Worm (Caenorhabditis elegans): ENCODE measurements around the gene dmd-3.

The dmd-3 gene

DNA sequence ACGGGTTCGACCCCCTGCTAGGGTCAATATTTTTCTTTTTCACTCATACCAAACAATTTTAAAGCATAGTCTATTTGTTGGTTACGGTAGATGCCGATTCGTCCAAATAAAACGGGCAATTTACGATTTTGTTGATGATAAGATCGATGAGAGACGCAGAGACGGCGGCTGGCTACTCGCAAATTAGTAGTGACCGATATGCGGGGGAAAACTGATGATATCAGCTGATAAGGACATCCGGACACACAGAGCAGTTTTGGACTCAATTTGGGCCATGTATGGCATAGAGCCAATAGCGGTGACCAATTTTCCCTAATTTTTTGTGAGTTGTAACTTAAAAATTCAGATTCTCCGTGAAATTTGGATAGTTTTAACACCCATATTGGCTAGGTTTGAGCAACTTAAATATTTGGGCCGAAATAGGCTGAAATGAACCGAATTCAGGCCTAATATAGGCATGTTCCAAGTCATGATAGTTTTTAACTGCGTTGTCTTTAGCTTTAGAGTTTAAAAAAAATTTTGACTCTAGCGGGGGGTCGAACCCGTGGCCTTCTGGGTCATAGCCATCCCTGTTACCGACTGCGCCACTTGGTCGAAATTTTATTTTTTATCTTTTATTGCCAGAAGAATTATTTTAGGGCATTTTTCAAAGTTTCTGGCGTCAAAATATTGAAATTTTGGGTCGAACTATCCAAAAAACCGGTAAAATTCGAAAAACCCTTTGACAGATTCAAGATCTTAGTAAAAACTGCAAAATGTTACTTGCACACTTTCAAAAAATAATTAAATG, 31.3 kb downstream of the dmd-3 start:
- TF ChIP-seq dpff-1 (tag; optimal IDR thresholded peaks at IDR 0.05) (no peak), rec-8 (tag; optimal IDR thresholded peaks at IDR 0.05) (no peak), mcd-1 (GFP tag; IDR thresholded peaks at IDR 0.05) (no peak), C06A6.2 (GFP tag; conservative IDR thresholded peaks at IDR 0.05) (no peak), rpc-1 (optimal IDR thresholded peaks at IDR 0.05) (peak; percentile 24), rpc-1 (tag; optimal IDR thresholded peaks at IDR 0.05) (peak; percentile 58), lag-1 (GFP tag; IDR thresholded peaks at IDR 0.05) (no peak)

DNA sequence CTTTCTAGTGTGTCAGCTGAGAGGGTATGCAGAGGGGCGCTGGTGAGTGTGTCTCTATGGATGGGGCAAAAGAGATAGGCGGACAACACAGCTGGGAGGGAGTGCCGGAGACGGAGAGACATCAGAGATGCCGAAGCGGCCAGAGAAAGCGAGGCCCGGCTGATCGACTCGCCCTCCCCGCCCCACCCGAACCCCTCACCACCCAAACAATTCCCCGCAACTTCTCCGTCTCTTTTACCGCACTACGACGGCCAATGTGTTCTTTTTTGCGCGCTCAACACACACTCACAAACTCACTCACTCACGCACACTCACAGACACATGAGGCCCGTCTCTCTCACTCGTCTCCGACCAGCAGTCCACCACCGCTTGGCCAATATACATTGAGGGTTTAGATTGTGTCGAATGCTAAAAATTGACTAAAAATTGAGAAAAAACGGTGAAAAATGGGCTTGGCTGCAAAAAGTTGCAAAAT, 32.6 kb downstream of the dmd-3 start, which contains the start of gene Y43F8C.3:
Y43F8C.3 (minus strand) TSS at position 187 of the 475 bp plus-strand sequence.
- no peak for TF ChIP-seq Y79H2A.3 (GFP tag; conservative IDR thresholded peaks at IDR 0.05)
- TF ChIP-seq ama-1 (optimal IDR thresholded peaks at IDR 0.05): no peak
- TF ChIP-seq ama-1 (GFP tag; optimal IDR thresholded peaks at IDR 0.05): no peak
- peak; percentile 62 for TF ChIP-seq mcd-1 (GFP tag; IDR thresholded peaks at IDR 0.05)
- peak in 1 of 3 experiments; percentile 20 for TF ChIP-seq lin-35 (GFP tag; optimal IDR thresholded peaks at IDR 0.05)
- TF ChIP-seq xnd-1 (tag; optimal IDR thresholded peaks at IDR 0.05): no peak
- TF ChIP-seq dox-1 (GFP tag; IDR thresholded peaks at IDR 0.05): peak; percentile 86
- peak; percentile 13 for TF ChIP-seq athp-1 (tag; optimal IDR thresholded peaks at IDR 0.05)
- TF ChIP-seq him-1 (tag; optimal IDR thresholded peaks at IDR 0.05): no peak
- 0 out of 2 replicates have a peak, but pooled peaks have one; percentile 60 for TF ChIP-seq Y56A3A.18 (GFP tag; IDR thresholded peaks at IDR 0.05)
- TF ChIP-seq atf-7 (tag; optimal IDR thresholded peaks at IDR 0.05): peak; percentile 28
- TF ChIP-seq somi-1 (GFP tag; optimal IDR thresholded peaks at IDR 0.05): peak; percentile 33
- peak; percentile 84 for TF ChIP-seq ceh-27 (GFP tag; optimal IDR thresholded peaks at IDR 0.05)
- TF ChIP-seq snpc-3.4 (tag; optimal IDR thresholded peaks at IDR 0.05): no peak
- peak; percentile 58 for TF ChIP-seq F23B12.7 (tag; optimal IDR thresholded peaks at IDR 0.05; ENCODE audit: insufficient read depth)
- TF ChIP-seq madf-10 (tag; optimal IDR thresholded peaks at IDR 0.05): no peak
- peak; percentile 20 for TF ChIP-seq snpc-4 (GFP tag; optimal IDR thresholded peaks at IDR 0.05)
- peak in 1 of 4 experiments; percentile 38 for TF ChIP-seq snpc-4 (tag; optimal IDR thresholded peaks at IDR 0.05)
- TF ChIP-seq C06A6.2 (GFP tag; conservative IDR thresholded peaks at IDR 0.05): no peak
- TF ChIP-seq zfh-2 (GFP tag; conservative IDR thresholded peaks at IDR 0.05): peak; percentile 99
- peak; percentile 4 for TF ChIP-seq ets-4 (GFP tag; optimal IDR thresholded peaks at IDR 0.05)
- TF ChIP-seq rec-8 (tag; optimal IDR thresholded peaks at IDR 0.05): no peak
- 0 out of 2 replicates have a peak, but pooled peaks have one; percentile 24 for TF ChIP-seq nhr-120 (GFP tag; IDR thresholded peaks at IDR 0.05)
- TF ChIP-seq K11D2.4 (GFP tag; IDR thresholded peaks at IDR 0.05): peak; percentile 47; the same call in 1 of the 2 replicates
- peak; percentile 46 for TF ChIP-seq gei-17 (GFP tag; optimal IDR thresholded peaks at IDR 0.05)
- TF ChIP-seq rcor-1 (GFP tag; IDR thresholded peaks at IDR 0.05): 0 out of 2 replicates have a peak, but pooled peaks have one; percentile 38
- peak; percentile 6 for TF ChIP-seq tbp1 (GFP tag; optimal IDR thresholded peaks at IDR 0.05)
- TF ChIP-seq lsy-27 (tag; optimal IDR thresholded peaks at IDR 0.05; ENCODE audit: borderline replicate concordance, insufficient read depth): no peak
- TF ChIP-seq hmg-1.2 (GFP tag; IDR thresholded peaks at IDR 0.05): peak; percentile 70
- TF ChIP-seq lin-54 (GFP tag; optimal IDR thresholded peaks at IDR 0.05): peak; percentile 19
- TF ChIP-seq ztf-26 (tag; optimal IDR thresholded peaks at IDR 0.05): peak; percentile 68
- no peak for TF ChIP-seq ZK185.1 (tag; optimal IDR thresholded peaks at IDR 0.05; ENCODE audit: poor library complexity, severe bottlenecking)
- no peak for TF ChIP-seq efl-1 (GFP tag; optimal IDR thresholded peaks at IDR 0.05)
- no peak for TF ChIP-seq cebp-1 (GFP tag; IDR thresholded peaks at IDR 0.05)
- peak; percentile 78 for TF ChIP-seq cebp-1 (tag; optimal IDR thresholded peaks at IDR 0.05)
- TF ChIP-seq chd-7 (tag; optimal IDR thresholded peaks at IDR 0.05): peak; percentile 31
- TF ChIP-seq K12H6.12 (tag; optimal IDR thresholded peaks at IDR 0.05): peak; percentile 77
- TF ChIP-seq zim-3 (tag; optimal IDR thresholded peaks at IDR 0.05): no peak
- TF ChIP-seq T07F8.4 (tag; optimal IDR thresholded peaks at IDR 0.05): no peak
- TF ChIP-seq ztf-22 (GFP tag; optimal IDR thresholded peaks at IDR 0.05): no peak
- TF ChIP-seq sptf-2 (GFP tag; optimal IDR thresholded peaks at IDR 0.05): peak; percentile 39

Measured in whole organism, young adult.